Worm (Caenorhabditis elegans) whole organism, late embryonic: ENCODE measurements around the gene srxa-11.

Experiments
- C08G9.2 ChIP-seq: sonication (generic microtip); optimal IDR thresholded peaks from 2 replicates; lab custom pipeline; 2016; ENCODE audit warnings: mild to moderate bottlenecking, missing genetic modification characterization, moderate library complexity, missing compliant biosample characterization
- C38D4.7 ChIP-seq: fragments of 200-800 bp; sonication (Bioruptor generic); optimal IDR thresholded peaks from 2 replicates; lab custom pipeline; 2018; ENCODE audit warnings: mild to moderate bottlenecking, missing genetic modification characterization, moderate library complexity, missing compliant biosample characterization
- F13H6.1 ChIP-seq: sonication (generic microtip); optimal IDR thresholded peaks from 2 replicates; lab custom pipeline; 2016; ENCODE audit warnings: missing genetic modification characterization, missing compliant biosample characterization
- K09A11.1 ChIP-seq: sonication (generic microtip); optimal IDR thresholded peaks from 2 replicates; lab custom pipeline; 2017; ENCODE audit warnings: antibody characterized with exemption, mild to moderate bottlenecking, missing genetic modification characterization, missing compliant biosample characterization; ENCODE audit not compliant: insufficient read depth
- T23F11.4 ChIP-seq: fragments of 200-800 bp; sonication (Bioruptor generic); optimal IDR thresholded peaks from 2 replicates; lab custom pipeline; 2018; ENCODE audit warnings: mild to moderate bottlenecking, missing genetic modification characterization, missing compliant biosample characterization
- Y22D7AL.16 ChIP-seq: sonication (generic microtip); optimal IDR thresholded peaks from 2 replicates; lab custom pipeline; 2016; ENCODE audit warnings: missing genetic modification characterization, missing compliant biosample characterization
- ahr-1 ChIP-seq: sonication (generic microtip); optimal IDR thresholded peaks from 2 replicates; lab custom pipeline; 2016; ENCODE audit warnings: missing genetic modification characterization, missing compliant biosample characterization
- ama-1 ChIP-seq: fragments of 150-350 bp; optimal IDR thresholded peaks from 2 replicates; lab custom pipeline; 2014
- ceh-18 ChIP-seq: sonication (generic microtip); optimal IDR thresholded peaks from 2 replicates; lab custom pipeline; 2016; ENCODE audit warnings: missing genetic modification characterization, missing compliant biosample characterization
- ceh-22 ChIP-seq: sonication (generic microtip); optimal IDR thresholded peaks from 2 replicates; lab custom pipeline; 2017; ENCODE audit warnings: missing biosample characterization, missing genetic modification characterization
- ceh-24 ChIP-seq: sonication (generic microtip); optimal IDR thresholded peaks from 2 replicates; lab custom pipeline; 2016; ENCODE audit warnings: mild to moderate bottlenecking, missing genetic modification characterization, missing compliant biosample characterization
- ceh-30 ChIP-seq: fragments of 150-350 bp; optimal IDR thresholded peaks from 2 replicates; lab custom pipeline; 2014; ENCODE audit warnings: missing biosample characterization, missing genetic modification characterization
- ceh-9 ChIP-seq: sonication (generic microtip); optimal IDR thresholded peaks from 2 replicates; lab custom pipeline; 2016; ENCODE audit warnings: mild to moderate bottlenecking, missing genetic modification characterization, inconsistent platforms, missing compliant biosample characterization
- ets-4 ChIP-seq: sonication (generic microtip); optimal IDR thresholded peaks from 2 replicates; lab custom pipeline; 2016; ENCODE audit warnings: missing genetic modification characterization, missing compliant biosample characterization
- eyg-1 ChIP-seq: sonication (generic microtip); optimal IDR thresholded peaks from 2 replicates; lab custom pipeline; 2016; ENCODE audit warnings: missing genotype, missing genetic modification characterization, missing compliant biosample characterization
- hlh-13 ChIP-seq: fragments of 200-800 bp; sonication (Bioruptor generic); optimal IDR thresholded peaks from 2 replicates; lab custom pipeline; 2018; ENCODE audit warnings: mild to moderate bottlenecking, missing genetic modification characterization, missing compliant biosample characterization
- hlh-15 ChIP-seq: sonication (generic microtip); optimal IDR thresholded peaks from 2 replicates; lab custom pipeline; 2016; ENCODE audit warnings: missing genetic modification characterization, missing compliant biosample characterization
- hlh-30 ChIP-seq: sonication (generic microtip); optimal IDR thresholded peaks from 2 replicates; lab custom pipeline; 2017; ENCODE audit warnings: antibody characterized with exemption, missing genetic modification characterization, missing compliant biosample characterization; ENCODE audit not compliant: insufficient read depth
- hlh-6 ChIP-seq: sonication (generic microtip); optimal IDR thresholded peaks from 2 replicates; lab custom pipeline; 2016; ENCODE audit warnings: missing genotype, missing genetic modification characterization, missing compliant biosample characterization
- hlh-8 ChIP-seq: sonication (generic microtip); optimal IDR thresholded peaks from 2 replicates; lab custom pipeline; 2016; ENCODE audit warnings: missing genotype, missing genetic modification characterization, missing compliant biosample characterization
- lim-6 ChIP-seq: sonication (generic microtip); optimal IDR thresholded peaks from 2 replicates; lab custom pipeline; 2016; ENCODE audit warnings: missing genetic modification characterization, missing compliant biosample characterization
- lin-11 ChIP-seq: fragments of 200-800 bp; sonication (Bioruptor generic); optimal IDR thresholded peaks from 2 replicates; lab custom pipeline; 2018; ENCODE audit warnings: mild to moderate bottlenecking, missing genetic modification characterization, missing compliant biosample characterization
- madf-2 ChIP-seq: sonication (generic microtip); optimal IDR thresholded peaks from 2 replicates; lab custom pipeline; 2017; ENCODE audit warnings: missing genetic modification characterization, missing compliant biosample characterization
- nfya-1 ChIP-seq: sonication (generic microtip); optimal IDR thresholded peaks from 2 replicates; lab custom pipeline; 2017; ENCODE audit warnings: missing genetic modification characterization, mild to moderate bottlenecking, missing compliant biosample characterization, antibody characterized with exemption, moderate library complexity
- nhr-11 ChIP-seq: fragments of 150-350 bp; optimal IDR thresholded peaks from 2 replicates; lab custom pipeline; 2014; ENCODE audit warnings: missing biosample characterization, missing genetic modification characterization
- nhr-232 ChIP-seq: sonication (generic microtip); optimal IDR thresholded peaks from 2 replicates; lab custom pipeline; 2016; ENCODE audit warnings: missing genetic modification characterization, missing compliant biosample characterization
- odd-2 ChIP-seq: sonication (generic microtip); optimal IDR thresholded peaks from 2 replicates; lab custom pipeline; 2017; ENCODE audit warnings: antibody characterized with exemption, mild to moderate bottlenecking, missing genetic modification characterization, missing compliant biosample characterization
- pax-1 ChIP-seq: fragments of 150-350 bp; optimal IDR thresholded peaks from 2 replicates; lab custom pipeline; 2014; ENCODE audit warnings: missing biosample characterization, missing genetic modification characterization
- pha-2 ChIP-seq: sonication (generic microtip); optimal IDR thresholded peaks from 2 replicates; lab custom pipeline; 2017; ENCODE audit warnings: mild to moderate bottlenecking, missing genetic modification characterization, missing compliant biosample characterization
- pha-4 ChIP-seq: fragments of 150-350 bp; optimal IDR thresholded peaks from 2 replicates; lab custom pipeline; 2018; ENCODE audit warnings: missing biosample characterization, missing genetic modification reagents, missing genetic modification characterization
- pqm-1 ChIP-seq: sonication (generic microtip); optimal IDR thresholded peaks from 2 replicates; lab custom pipeline; 2016; ENCODE audit warnings: missing genetic modification characterization, missing compliant biosample characterization
- pros-1 ChIP-seq: fragments of 150-350 bp; optimal IDR thresholded peaks from 2 replicates; lab custom pipeline; 2014; ENCODE audit warnings: missing biosample characterization, missing genetic modification reagents, missing genetic modification characterization
- sdc-2 ChIP-seq: sonication (generic microtip); optimal IDR thresholded peaks from 2 replicates; lab custom pipeline; 2016; ENCODE audit warnings: missing genotype, missing genetic modification characterization, missing compliant biosample characterization
- sox-2 ChIP-seq: fragments of 200-800 bp; sonication (Bioruptor generic); IDR thresholded peaks from 2 replicates; pipeline ENCODE4 v1.3.6; 2022; ENCODE audit warnings: missing genetic modification reagents, missing genetic modification characterization, missing compliant biosample characterization
- tbx-2 ChIP-seq: sonication (generic microtip); optimal IDR thresholded peaks from 2 replicates; lab custom pipeline; 2016; ENCODE audit warnings: missing genetic modification characterization, missing compliant biosample characterization
- tbx-7 ChIP-seq: sonication (generic microtip); optimal IDR thresholded peaks from 2 replicates; lab custom pipeline; 2016; ENCODE audit warnings: missing genotype, missing genetic modification characterization, missing compliant biosample characterization
- unc-3 ChIP-seq, 2 experiments: fragments of 200-800 bp in 1 of 2; sonication (Bioruptor generic) in 1 of 2; sonication (generic microtip) in 1 of 2; conservative IDR thresholded peaks in 1 of 2; optimal IDR thresholded peaks in 1 of 2; 2 replicates each; pipeline versions ENCODE4 v1.3.6 to Lab custom; 2016 to 2022; ENCODE audit warnings: missing compliant biosample characterization in 2 of 2, missing genetic modification characterization in 2 of 2, missing genetic modification reagents in 1 of 2
- unc-42 ChIP-seq: sonication (generic microtip); optimal IDR thresholded peaks from 2 replicates; lab custom pipeline; 2016; ENCODE audit warnings: missing genotype, missing genetic modification characterization, missing compliant biosample characterization
- unc-86 ChIP-seq: sonication (generic microtip); optimal IDR thresholded peaks from 2 replicates; lab custom pipeline; 2016; ENCODE audit warnings: missing genetic modification characterization, missing compliant biosample characterization

Gene srxa-11

ce11 chrV:13936850-13937249, 12.9 kb downstream of the srxa-11 start, which contains the start of gene srw-145:
srw-145 (plus strand) TSS chrV:13937150.
- no peak for TF ChIP-seq C38D4.7 (GFP tag; lab: Kevin White, UChicago)
- TF ChIP-seq pros-1 (tag; lab: Kevin White, UChicago), result no peak
- TF ChIP-seq hlh-13 (GFP tag; lab: Kevin White, UChicago), result no peak
- no peak for TF ChIP-seq F13H6.1 (tag; lab: Kevin White, UChicago)
- TF ChIP-seq hlh-15 (tag; lab: Kevin White, UChicago), result no peak
- TF ChIP-seq K09A11.1 (tag; lab: Kevin White, UChicago), result no peak
- no peak for TF ChIP-seq pha-4 (tag; lab: Kevin White, UChicago)
- TF ChIP-seq ceh-30 (tag; lab: Kevin White, UChicago), result no peak

DNA sequence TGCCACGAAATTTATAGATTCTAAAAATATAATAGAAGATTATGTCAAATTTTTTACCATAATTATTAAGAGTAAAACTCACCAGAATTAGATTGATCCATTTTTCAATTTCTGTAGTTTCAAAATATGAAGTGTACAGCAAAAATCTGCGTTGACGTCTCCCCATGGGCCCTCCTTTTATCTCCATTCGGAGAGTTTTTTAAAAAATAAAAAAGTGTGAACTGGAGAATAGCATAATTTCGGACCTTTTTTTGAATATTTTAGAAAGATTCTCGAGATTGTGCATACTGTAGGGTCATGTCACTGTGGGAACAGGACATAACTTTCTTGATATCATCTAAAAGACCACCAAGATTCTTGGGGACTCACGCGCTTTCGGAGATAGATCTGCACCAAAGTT, 18.1 kb downstream of the srxa-11 start, which contains the start of gene dpr-1:
Gene dpr-1, minus strand, starts transcription at position 101 of the 400 bp plus-strand sequence.
- no peak for TF ChIP-seq Y22D7AL.16 (tag; lab: Kevin White, UChicago)
- TF ChIP-seq T23F11.4 (GFP tag; lab: Kevin White, UChicago), result no peak
- TF ChIP-seq F13H6.1 (tag; lab: Kevin White, UChicago), result no peak
- no peak for TF ChIP-seq hlh-30 (tag; lab: Kevin White, UChicago)
- no peak for TF ChIP-seq ceh-24
- no peak for TF ChIP-seq C38D4.7 (GFP tag; lab: Kevin White, UChicago)
- no peak for TF ChIP-seq hlh-8
- no peak for TF ChIP-seq ama-1 (lab: Kevin White, UChicago)
- no peak for TF ChIP-seq unc-86 (tag; lab: Kevin White, UChicago)
- TF ChIP-seq unc-42 (tag; lab: Kevin White, UChicago), result no peak
- TF ChIP-seq pros-1 (tag; lab: Kevin White, UChicago), result no peak
- no peak for TF ChIP-seq madf-2 (tag; lab: Kevin White, UChicago)
- TF ChIP-seq lin-11 (tag; lab: Kevin White, UChicago), result no peak
- TF ChIP-seq pha-4 (tag; lab: Kevin White, UChicago), result no peak
- no peak for TF ChIP-seq pax-1 (tag; lab: Kevin White, UChicago)
- TF ChIP-seq tbx-2 (tag; lab: Kevin White, UChicago), result no peak

- TF ChIP-seq ceh-24, result no peak
- TF ChIP-seq C08G9.2, result no peak
- TF ChIP-seq nfya-1 (tag; lab: Kevin White, UChicago), result no peak
- TF ChIP-seq tbx-7 (tag; lab: Kevin White, UChicago), result no peak
- TF ChIP-seq F13H6.1 (tag; lab: Kevin White, UChicago), result no peak
- TF ChIP-seq ceh-9 (tag; lab: Kevin White, UChicago), result no peak
- no peak for TF ChIP-seq pha-2 (tag; lab: Kevin White, UChicago)
- TF ChIP-seq, all 69 proteins: peak for 0
These were observed 22.6 kb downstream of the srxa-11 start, which contains the start of the genes srx-10 and clec-226 for ce11 chrV:13946385-13947019. srx-10 (minus strand) TSS chrV:13946485. clec-226 (plus strand) TSS chrV:13946969.

- TF ChIP-seq odd-2 (tag; lab: Kevin White, UChicago) (no peak), nhr-11 (tag; lab: Kevin White, UChicago) (no peak), ahr-1 (tag; lab: Kevin White, UChicago) (no peak), T23F11.4 (GFP tag; lab: Kevin White, UChicago) (no peak), hlh-6 (tag; lab: Kevin White, UChicago) (no peak), sdc-2 (tag; lab: Kevin White, UChicago) (no peak), ceh-9 (tag; lab: Kevin White, UChicago) (no peak), ceh-22 (tag; lab: Kevin White, UChicago) (no peak), pros-1 (tag; lab: Kevin White, UChicago) (no peak), lim-6 (no peak), unc-3 (GFP tag; conservative IDR thresholded peaks at IDR 0.05; lab: Robert Waterston, UW) (no peak), unc-3 (tag; optimal IDR thresholded peaks at IDR 0.05; lab: Kevin White, UChicago) (no peak), nhr-232 (tag; lab: Kevin White, UChicago) (no peak), ceh-18 (no peak), tbx-7 (tag; lab: Kevin White, UChicago) (no peak), eyg-1 (tag; lab: Kevin White, UChicago) (no peak), sox-2 (no peak), ama-1 (lab: Kevin White, UChicago) (no peak), tbx-2 (tag; lab: Kevin White, UChicago) (no peak), pqm-1 (tag; lab: Kevin White, UChicago) (no peak), ets-4 (no peak)
These were observed 25.1 kb downstream of the srxa-11 start, which contains the start of gene R10D12.6 for ce11 chrV:13949010-13949409. R10D12.6 (plus strand) TSS chrV:13949310.
